Worm (Caenorhabditis elegans): ENCODE results near the gene mes-6.

DNA sequence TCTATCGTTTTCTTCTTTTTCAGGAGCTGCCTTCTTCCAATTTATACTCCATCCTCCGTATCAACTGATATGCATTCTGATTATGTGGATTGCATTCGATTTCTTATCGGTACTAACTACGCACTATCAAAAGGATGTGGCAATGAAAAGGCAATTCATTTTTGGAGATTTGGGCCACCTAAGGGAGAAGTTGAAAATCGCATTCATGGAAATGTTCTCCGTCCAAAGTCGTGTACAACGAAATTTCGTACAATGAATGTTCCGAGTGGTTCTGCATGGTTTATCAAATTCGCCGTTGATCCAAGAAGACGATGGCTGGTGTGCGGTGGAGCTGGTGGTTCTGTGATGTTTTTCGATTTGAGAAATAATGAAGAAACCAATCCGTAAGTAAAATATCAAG lies 1.6 kb downstream of the mes-6 start, which contains the start of gene C09G4.4:
- TF ChIP-seq W03F9.2 (tag; optimal IDR thresholded peaks at IDR 0.05) (no peak), dao-5 (tag; optimal IDR thresholded peaks at IDR 0.05) (no peak), him-1 (tag; optimal IDR thresholded peaks at IDR 0.05) (no peak)
